Fruit fly (Drosophila melanogaster) whole organism, prepupa: ENCODE measurements around the gene CG44325.
A peak's percentile ranks its signal among the peaks of the same experiment; 100 is the strongest.

Experiments used
- CG11294 ChIP-seq: fragments of 200-800 bp; sonication (Bioruptor generic); IDR thresholded peaks from 2 replicates; pipeline ENCODE4 v1.3.6; 2022; ENCODE audit warnings: missing biosample characterization, missing genetic modification characterization
- CG31627 ChIP-seq: fragments of 200-800 bp; sonication (Bioruptor generic); optimal IDR thresholded peaks from 3 replicates; lab custom pipeline; 2016; ENCODE audit warnings: missing biosample characterization, missing genetic modification characterization
- CG3919 ChIP-seq: fragments of 200-800 bp; sonication (Bioruptor generic); optimal IDR thresholded peaks from 3 replicates; lab custom pipeline; 2016; ENCODE audit warnings: missing biosample characterization, missing genetic modification characterization
- CG6276 ChIP-seq: fragments of 200-800 bp; sonication (Bioruptor generic); optimal IDR thresholded peaks from 2 replicates; lab custom pipeline; 2017; ENCODE audit warnings: missing biosample characterization, mild to moderate bottlenecking, missing genetic modification characterization
- CG7368 ChIP-seq: fragments of 200-800 bp; sonication (Bioruptor generic); optimal IDR thresholded peaks from 3 replicates; lab custom pipeline; 2016; ENCODE audit warnings: missing biosample characterization, missing genetic modification characterization
- Hr38 ChIP-seq: sonication (Bioruptor generic); optimal IDR thresholded peaks from 2 replicates; lab custom pipeline; 2016; ENCODE audit warnings: missing biosample characterization, missing genetic modification characterization
- Lpt ChIP-seq: fragments of 200-800 bp; sonication (Bioruptor generic); optimal IDR thresholded peaks from 3 replicates; lab custom pipeline; 2016; ENCODE audit warnings: missing biosample characterization, missing genetic modification characterization
- OdsH ChIP-seq: fragments of 200-800 bp; sonication (Bioruptor generic); optimal IDR thresholded peaks from 3 replicates; lab custom pipeline; 2016; ENCODE audit warnings: missing biosample characterization, missing genetic modification characterization
- Smox ChIP-seq: fragments of 200-800 bp; sonication (Bioruptor generic); optimal IDR thresholded peaks from 3 replicates; lab custom pipeline; 2016; ENCODE audit warnings: missing biosample characterization, missing genetic modification characterization
- Sox102F ChIP-seq: fragments of 200-800 bp; sonication (Bioruptor generic); optimal IDR thresholded peaks from 2 replicates; lab custom pipeline; 2016; ENCODE audit warnings: missing biosample characterization, mild to moderate bottlenecking, missing genetic modification characterization

DNA sequence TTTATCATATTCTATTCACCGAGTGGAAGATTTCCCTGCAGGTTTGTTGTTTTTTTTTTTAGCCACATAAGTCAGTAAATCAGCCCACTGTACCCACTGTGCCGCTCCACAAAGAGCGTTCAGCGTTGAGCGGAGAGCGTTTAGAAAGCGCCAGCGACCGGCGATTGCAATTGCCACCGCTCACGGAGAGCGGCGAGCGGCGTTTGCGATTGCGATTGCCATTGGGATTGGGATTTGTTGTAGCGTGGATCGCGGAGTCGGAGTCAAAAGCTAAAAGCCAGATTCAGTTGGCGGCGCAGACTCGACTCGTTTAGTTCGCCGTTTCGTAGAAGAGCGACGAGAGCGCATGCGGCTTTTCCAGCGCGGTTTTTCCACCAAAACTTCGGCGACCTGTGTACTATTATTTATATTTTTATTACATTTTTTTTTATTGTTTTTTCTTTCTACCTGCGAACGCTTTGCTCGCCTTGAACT, 48.4 kb downstream of the CG44325 start, which contains the start of gene Nost:
- TF ChIP-seq Lpt (GFP tag; lab: Kevin White, UChicago) (no peak), CG11294 (GFP tag; lab: Robert Waterston, UW) (no peak), OdsH (GFP tag; lab: Kevin White, UChicago) (no peak), Hr38 (GFP tag; lab: Kevin White, UChicago) (no peak), Smox (GFP tag; lab: Kevin White, UChicago) (no peak), Sox102F (GFP tag; lab: Kevin White, UChicago) (peak; percentile 14), CG3919 (no peak), CG7368 (GFP tag; lab: Kevin White, UChicago) (no peak), CG6276 (GFP tag; lab: Kevin White, UChicago) (peak; percentile 5), CG31627 (GFP tag; lab: Kevin White, UChicago) (no peak)
